Worm (Caenorhabditis elegans): Measurements from ENCODE around the gene F56D6.22.

DNA sequence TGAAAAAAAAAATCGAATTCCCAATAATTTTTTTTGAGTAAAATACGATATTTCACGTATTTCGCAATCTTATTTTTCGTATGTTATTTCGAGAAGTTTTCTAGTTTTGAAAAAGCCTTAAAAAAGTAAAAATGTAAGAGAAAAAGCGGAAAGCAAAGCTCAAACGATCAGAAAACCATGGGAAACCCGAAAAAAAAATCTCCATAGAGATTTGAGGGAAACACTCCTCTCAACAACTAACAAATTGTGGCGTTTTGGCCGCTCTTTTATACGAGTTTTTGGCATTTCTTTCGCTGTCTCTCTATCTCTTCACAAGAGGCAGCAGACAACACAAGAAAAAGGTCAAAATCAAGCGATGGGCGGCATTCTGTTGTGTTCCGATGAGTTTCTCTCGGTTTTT lies 33.0 kb downstream of the F56D6.22 start:
- TF ChIP-seq unc-62 (GFP tag; optimal IDR thresholded peaks at IDR 0.05) (no peak), ama-1 (optimal IDR thresholded peaks at IDR 0.05) (peak; percentile 89), fos-1 (tag; optimal IDR thresholded peaks at IDR 0.05) (peak; percentile 23), skn-1 (tag; optimal IDR thresholded peaks at IDR 0.05) (peak; percentile 1), nhr-12 (tag; optimal IDR thresholded peaks at IDR 0.05) (no peak), zag-1 (tag; optimal IDR thresholded peaks at IDR 0.05) (no peak), mdl-1 (tag; optimal IDR thresholded peaks at IDR 0.05) (no peak), elt-2 (tag; optimal IDR thresholded peaks at IDR 0.05) (peak; percentile 55), ceh-28 (tag; optimal IDR thresholded peaks at IDR 0.05) (no peak), unc-39 (tag; optimal IDR thresholded peaks at IDR 0.05) (no peak), elt-1 (tag; optimal IDR thresholded peaks at IDR 0.05) (no peak), aly-2 (tag; optimal IDR thresholded peaks at IDR 0.05) (no peak)
